Fruit fly (Drosophila melanogaster) Kc167 (cell line): ENCODE measurements around the gene CG32640.

ENCODE experiments used
- Myc ChIP-seq: fragments of >200 bp; optimal IDR thresholded peaks from 2 replicates; lab custom pipeline; 2017; ENCODE audit warnings: missing external identifiers
- Sin3A ChIP-seq: fragments of >200 bp; optimal IDR thresholded peaks from 2 replicates; lab custom pipeline; 2018; ENCODE audit warnings: missing external identifiers
- h ChIP-seq: fragments of >200 bp; optimal IDR thresholded peaks from 3 replicates; lab custom pipeline; 2018; ENCODE audit warnings: missing external identifiers
- insv ChIP-seq: fragments of >200 bp; optimal IDR thresholded peaks from 3 replicates; lab custom pipeline; 2018; ENCODE audit warnings: missing external identifiers
- psq ChIP-seq: fragments of >200 bp; optimal IDR thresholded peaks from 2 replicates; lab custom pipeline; 2017; ENCODE audit warnings: missing external identifiers
- ttk ChIP-seq: sonication (Bioruptor generic); optimal IDR thresholded peaks from 2 replicates; lab custom pipeline; 2017; ENCODE audit warnings: missing external identifiers

DNA sequence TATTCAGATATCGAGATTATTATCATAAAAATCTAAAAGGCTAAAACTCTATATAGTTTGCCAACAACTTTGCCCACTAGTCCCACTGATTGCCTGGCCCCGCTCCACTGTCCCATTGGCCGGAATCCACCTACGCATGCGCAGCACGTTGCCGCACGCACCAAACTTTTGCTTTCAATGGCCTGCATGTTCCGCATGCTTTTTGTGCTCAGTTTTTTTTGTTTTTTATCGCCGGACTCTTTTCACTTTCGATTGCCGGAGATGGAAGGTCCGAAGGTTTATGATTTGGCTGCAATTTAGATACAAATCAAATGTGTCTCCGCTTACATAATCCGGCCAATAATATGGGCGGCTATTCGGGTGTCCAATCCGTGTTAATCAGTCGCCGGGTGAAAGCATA is 14.4 kb downstream of the CG32640 start:
- TF ChIP-seq Myc (lab: Kevin White, UChicago) (no peak), psq (lab: Kevin White, UChicago) (no peak), h (lab: Kevin White, UChicago) (no peak), Sin3A (lab: Kevin White, UChicago) (no peak), insv (lab: Kevin White, UChicago) (no peak), ttk (lab: Kevin White, UChicago) (no peak)
